Fruit fly (Drosophila melanogaster) whole organism, embryonic: ENCODE data around the gene CG32568.

Experiments
- BEAF-32 ChIP-seq: fragments of 200-800 bp; sonication (Bioruptor generic); optimal IDR thresholded peaks from 3 replicates; lab custom pipeline; 2017; ENCODE audit warnings: missing biosample characterization, missing genetic modification characterization, mild to moderate bottlenecking, moderate library complexity, missing genetic modification reagents
- Blimp-1 ChIP-seq: fragments of 200-800 bp; sonication (Bioruptor generic); optimal IDR thresholded peaks from 3 replicates; lab custom pipeline; 2018; ENCODE audit warnings: missing biosample characterization, missing genetic modification characterization, mild to moderate bottlenecking, moderate library complexity, missing genetic modification reagents
- CG14441 ChIP-seq: fragments of 200-800 bp; sonication (Bioruptor generic); IDR thresholded peaks from 2 replicates; pipeline ENCODE4 v1.3.6; 2022; ENCODE audit warnings: missing biosample characterization, missing genetic modification characterization
- CG17612 ChIP-seq: fragments of 200-800 bp; sonication (Bioruptor generic); IDR thresholded peaks from 2 replicates; pipeline ENCODE4 v1.3.6; 2022; ENCODE audit warnings: missing biosample characterization, missing genetic modification characterization
- CG18619 ChIP-seq: fragments of 200-800 bp; sonication (Bioruptor generic); optimal IDR thresholded peaks from 3 replicates; lab custom pipeline; 2017; ENCODE audit warnings: missing biosample characterization, mild to moderate bottlenecking, missing genetic modification characterization
- CG42726 ChIP-seq: fragments of 200-800 bp; sonication (Bioruptor generic); IDR thresholded peaks from 2 replicates; pipeline ENCODE4 v1.3.6; 2022; ENCODE audit warnings: missing biosample characterization, missing genetic modification characterization; ENCODE audit not compliant: partially characterized antibody
- CG4282 ChIP-seq: fragments of 200-800 bp; sonication (Bioruptor generic); optimal IDR thresholded peaks from 2 replicates; lab custom pipeline; 2016; ENCODE audit warnings: missing biosample characterization, missing genetic modification characterization
- CG4328 ChIP-seq: fragments of 200-800 bp; sonication (Bioruptor generic); optimal IDR thresholded peaks from 3 replicates; lab custom pipeline; 2017; ENCODE audit warnings: missing biosample characterization, missing genetic modification reagents, missing genetic modification characterization
- CG8290 ChIP-seq, 3 experiments: fragments of 200-800 bp; sonication (Bioruptor generic); optimal IDR thresholded peaks; 2 replicates each; lab custom pipeline; 2016 to 2019; ENCODE audit warnings: missing biosample characterization in 3 of 3, missing genetic modification characterization in 3 of 3, mild to moderate bottlenecking in 2 of 3, moderate library complexity in 1 of 3
- CG8359 ChIP-seq: fragments of 200-800 bp; sonication (Bioruptor generic); optimal IDR thresholded peaks from 2 replicates; lab custom pipeline; 2017; ENCODE audit warnings: missing biosample characterization, mild to moderate bottlenecking, missing genetic modification characterization, borderline replicate concordance
- CG8478 ChIP-seq: fragments of >200 bp; optimal IDR thresholded peaks from 2 replicates; lab custom pipeline; 2018
- CG8924 ChIP-seq: fragments of 200-800 bp; optimal IDR thresholded peaks from 3 replicates; lab custom pipeline; 2019; ENCODE audit warnings: missing biosample characterization, mild to moderate bottlenecking, missing genetic modification characterization, moderate library complexity
- CTCF ChIP-seq: fragments of 200-800 bp; sonication (Bioruptor generic); optimal IDR thresholded peaks from 2 replicates; lab custom pipeline; 2017; ENCODE audit warnings: missing biosample characterization, mild to moderate bottlenecking, missing genetic modification characterization, moderate library complexity
- D19A ChIP-seq: fragments of 200-800 bp; optimal IDR thresholded peaks from 3 replicates; lab custom pipeline; 2019; ENCODE audit warnings: missing biosample characterization, mild to moderate bottlenecking, missing genetic modification characterization, moderate library complexity
- Dref ChIP-seq: fragments of 200-800 bp; sonication (Bioruptor generic); IDR thresholded peaks from 2 replicates; pipeline ENCODE4 v1.3.6; 2022; ENCODE audit warnings: missing biosample characterization, missing genetic modification characterization
- Ets97D ChIP-seq: fragments of 200-800 bp; sonication (Bioruptor generic); optimal IDR thresholded peaks from 3 replicates; lab custom pipeline; 2016; ENCODE audit warnings: missing biosample characterization, missing genetic modification characterization
- Hr51 ChIP-seq, 2 experiments: fragments of 200-800 bp; sonication (Bioruptor generic); optimal IDR thresholded peaks; 2 replicates in 1 of 2; 3 replicates in 1 of 2; lab custom pipeline; 2016 to 2018; ENCODE audit warnings: missing biosample characterization in 2 of 2, missing genetic modification characterization in 2 of 2, mild to moderate bottlenecking in 1 of 2, moderate library complexity in 1 of 2
- Optix ChIP-seq: fragments of 200-800 bp; sonication (Bioruptor generic); IDR thresholded peaks from 3 replicates; pipeline ENCODE4 v1.3.6; 2022; ENCODE audit warnings: missing biosample characterization, missing genetic modification characterization
- Pdp1 ChIP-seq, 2 experiments: fragments of 200-800 bp; sonication (Bioruptor generic); optimal IDR thresholded peaks; 3 replicates each; lab custom pipeline; 2016; ENCODE audit warnings: missing biosample characterization in 2 of 2, missing genetic modification characterization in 2 of 2, mild to moderate bottlenecking in 1 of 2, moderate library complexity in 1 of 2
- Sry-δ ChIP-seq: fragments of 200-800 bp; sonication (Bioruptor generic); optimal IDR thresholded peaks from 2 replicates; lab custom pipeline; 2016; ENCODE audit warnings: missing biosample characterization, missing genetic modification characterization
- Usf ChIP-seq: fragments of 200-800 bp; sonication (Bioruptor generic); optimal IDR thresholded peaks from 2 replicates; lab custom pipeline; 2017; ENCODE audit warnings: missing genotype, missing biosample characterization, missing genetic modification characterization
- ara ChIP-seq: fragments of 200-800 bp; sonication (Bioruptor generic); IDR thresholded peaks from 2 replicates; pipeline ENCODE4 v1.3.6; 2022; ENCODE audit warnings: missing biosample characterization, missing genetic modification characterization
- bsh ChIP-seq, 2 experiments: fragments of 200-800 bp; sonication (Bioruptor generic); optimal IDR thresholded peaks; 2 replicates each; lab custom pipeline; 2017 to 2018; ENCODE audit warnings: mild to moderate bottlenecking in 2 of 2, missing biosample characterization in 2 of 2, missing genetic modification characterization in 2 of 2, moderate library complexity in 1 of 2
- ci ChIP-seq: fragments of 200-800 bp; sonication (Bioruptor generic); IDR thresholded peaks from 3 replicates; pipeline ENCODE4 v1.3.6; 2022; ENCODE audit warnings: missing biosample characterization, missing genetic modification characterization
- grau ChIP-seq: fragments of 200-800 bp; optimal IDR thresholded peaks from 3 replicates; lab custom pipeline; 2019; ENCODE audit warnings: missing biosample characterization, mild to moderate bottlenecking, missing genetic modification characterization, moderate library complexity
- gt ChIP-seq: fragments of 200-800 bp; sonication (Bioruptor generic); IDR thresholded peaks from 2 replicates; pipeline ENCODE4 v1.3.6; 2022; ENCODE audit warnings: missing biosample characterization, missing genetic modification characterization
- pita ChIP-seq: fragments of 200-800 bp; sonication (Bioruptor generic); optimal IDR thresholded peaks from 2 replicates; lab custom pipeline; 2017; ENCODE audit warnings: missing biosample characterization, mild to moderate bottlenecking, missing genetic modification characterization
- pum ChIP-seq: fragments of 200-800 bp; sonication (Bioruptor generic); optimal IDR thresholded peaks from 2 replicates; lab custom pipeline; 2016; ENCODE audit warnings: missing biosample characterization, missing genetic modification characterization
- repo ChIP-seq: fragments of 200-800 bp; sonication (Bioruptor generic); optimal IDR thresholded peaks from 2 replicates; lab custom pipeline; 2016; ENCODE audit warnings: missing biosample characterization, missing genetic modification characterization
- rib ChIP-seq: fragments of 200-800 bp; sonication (Bioruptor generic); IDR thresholded peaks from 2 replicates; pipeline ENCODE4 v1.3.6; 2022; ENCODE audit warnings: missing biosample characterization, missing genetic modification characterization
- row ChIP-seq: fragments of 200-800 bp; sonication (Bioruptor generic); IDR thresholded peaks from 3 replicates; pipeline ENCODE4 v1.3.6; 2022; ENCODE audit warnings: missing biosample characterization, missing genetic modification characterization
- sim ChIP-seq: fragments of 200-800 bp; sonication (Bioruptor generic); IDR thresholded peaks from 2 replicates; pipeline ENCODE4 v1.3.6; 2022; ENCODE audit warnings: missing biosample characterization, missing genetic modification characterization
- tll ChIP-seq, 2 experiments: fragments of 200-800 bp in 1 of 2; fragments of >200 bp in 1 of 2; sonication (Bioruptor generic) in 1 of 2; optimal IDR thresholded peaks; 2 replicates each; lab custom pipeline; 2017 to 2019; ENCODE audit warnings: missing biosample characterization in 2 of 2, missing genetic modification characterization in 2 of 2, mild to moderate bottlenecking in 1 of 2, moderate library complexity in 1 of 2
- wek ChIP-seq: fragments of 200-800 bp; sonication (Bioruptor generic); optimal IDR thresholded peaks from 3 replicates; lab custom pipeline; 2018; ENCODE audit warnings: missing biosample characterization, mild to moderate bottlenecking, missing genetic modification characterization, moderate library complexity

The CG32568 gene

dm6 chrX:16751579-16752156 lies 11.0 kb downstream of the CG32568 start, which contains the start of gene goe (continued):
- no peak for TF ChIP-seq tll (GFP tag; optimal IDR thresholded peaks at IDR 0.05; lab: Kevin White, UChicago)
- peak; percentile 61 to 87 for TF ChIP-seq Hr51 (GFP tag; optimal IDR thresholded peaks at IDR 0.05; lab: Kevin White, UChicago)
- TF ChIP-seq Optix (GFP tag; lab: Robert Waterston, UW): peak; percentile 73; the same call in 2 of the 3 replicates
- TF ChIP-seq grau (tag; lab: Kevin White, UChicago): peak; percentile 76
- peak; percentile 80 for TF ChIP-seq CG4282 (GFP tag; lab: Kevin White, UChicago)
- TF ChIP-seq CG4328 (GFP tag; lab: Kevin White, UChicago): peak; percentile 64
- peak; percentile 30 for TF ChIP-seq CG8924
- peak; percentile 98 for TF ChIP-seq Sry-δ (GFP tag; lab: Kevin White, UChicago)
- peak; percentile 95 for TF ChIP-seq CG42726 (GFP tag; lab: Robert Waterston, UW)
- TF ChIP-seq rib (GFP tag; lab: Robert Waterston, UW): no peak; the same call in 1 of the 2 replicates
- TF ChIP-seq CG8478 (lab: Kevin White, UChicago): no peak
- peak; percentile 85 for TF ChIP-seq CG18619 (GFP tag; lab: Kevin White, UChicago)
- TF ChIP-seq sim: 0 out of 2 replicates have a peak, but pooled peaks have one; percentile 45
- peak in 1 of 2 experiments; percentile 63 for TF ChIP-seq bsh (GFP tag; optimal IDR thresholded peaks at IDR 0.05; lab: Kevin White, UChicago)
- TF ChIP-seq CG14441: peak; percentile 78
- peak; percentile 67 for TF ChIP-seq ara (GFP tag; lab: Robert Waterston, UW)
- peak; percentile 22; the same call in 1 of the 2 replicates for TF ChIP-seq gt

dm6 chrX:16753066-16753465 lies 12.4 kb downstream of the CG32568 start:
- TF ChIP-seq CTCF (GFP tag; lab: Kevin White, UChicago) (peak; percentile 60), pita (peak; percentile 39), wek (GFP tag; lab: Kevin White, UChicago) (peak; percentile 74), Optix (GFP tag; lab: Robert Waterston, UW) (no peak), ci (GFP tag; lab: Robert Waterston, UW) (no peak), Ets97D (peak; percentile 20), BEAF-32 (GFP tag; lab: Kevin White, UChicago) (peak; percentile 5)

dm6 chrX:16757645-16758044 lies 16.9 kb downstream of the CG32568 start:
- peak; percentile 20; the same call in 1 of the 3 replicates for TF ChIP-seq row
- peak; percentile 86 for TF ChIP-seq CG17612 (GFP tag; lab: Robert Waterston, UW)
- TF ChIP-seq CG8290 (GFP tag; optimal IDR thresholded peaks at IDR 0.05; lab: Kevin White, UChicago): peak; percentile 59
- no peak for TF ChIP-seq CG8290 (tag; optimal IDR thresholded peaks at IDR 0.05; lab: Kevin White, UChicago)
- TF ChIP-seq Pdp1 (GFP tag; optimal IDR thresholded peaks at IDR 0.05; lab: Kevin White, UChicago): peak in 1 of 2 experiments; percentile 33
- TF ChIP-seq Blimp-1: peak; percentile 9
- TF ChIP-seq CG8359 (GFP tag; lab: Kevin White, UChicago): no peak

dm6 chrX:16760542-16760941 lies 19.8 kb downstream of the CG32568 start:
- TF ChIP-seq pum (no peak), repo (no peak), D19A (peak; percentile 73), Dref (GFP tag; lab: Robert Waterston, UW) (no peak), Usf (no peak)
